Worm (Caenorhabditis elegans): ENCODE measurements around the gene T13G4.1.

Gene T13G4.1

DNA sequence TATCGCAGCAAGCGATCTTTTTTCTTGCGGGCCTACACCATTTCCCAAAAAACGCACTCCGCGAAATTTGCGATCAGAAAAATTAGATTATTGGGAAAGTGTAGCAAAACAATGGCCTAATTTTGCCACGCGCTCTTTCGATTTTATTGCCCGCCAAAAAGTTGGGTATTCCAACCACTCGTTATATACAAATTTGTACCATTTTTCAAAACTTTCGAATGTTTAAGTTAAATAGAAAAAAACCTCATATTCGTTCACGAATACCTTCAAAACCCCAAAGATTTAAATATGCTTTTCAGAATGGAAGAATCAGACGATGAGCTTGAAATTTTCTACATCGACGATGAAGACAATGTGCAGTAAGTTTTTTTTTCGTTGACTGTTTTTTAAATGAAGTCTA is at the start of gene T13G4.1:
T13G4.1 (plus strand) TSS at position 301 of the 400 bp plus-strand sequence.
- TF ChIP-seq pes-1 (GFP tag; IDR thresholded peaks at IDR 0.05) (no peak), tbx-11 (GFP tag; IDR thresholded peaks at IDR 0.05) (no peak), flt-1 (GFP tag; IDR thresholded peaks at IDR 0.05) (no peak), hnd-1 (tag; optimal IDR thresholded peaks at IDR 0.05) (no peak), B0310.2 (tag; optimal IDR thresholded peaks at IDR 0.05) (no peak), F13C5.2 (tag; optimal IDR thresholded peaks at IDR 0.05) (no peak), ama-1 (optimal IDR thresholded peaks at IDR 0.05) (no peak), hmbx-1 (tag; optimal IDR thresholded peaks at IDR 0.05) (no peak), tra-4 (tag; optimal IDR thresholded peaks at IDR 0.05) (no peak)

DNA sequence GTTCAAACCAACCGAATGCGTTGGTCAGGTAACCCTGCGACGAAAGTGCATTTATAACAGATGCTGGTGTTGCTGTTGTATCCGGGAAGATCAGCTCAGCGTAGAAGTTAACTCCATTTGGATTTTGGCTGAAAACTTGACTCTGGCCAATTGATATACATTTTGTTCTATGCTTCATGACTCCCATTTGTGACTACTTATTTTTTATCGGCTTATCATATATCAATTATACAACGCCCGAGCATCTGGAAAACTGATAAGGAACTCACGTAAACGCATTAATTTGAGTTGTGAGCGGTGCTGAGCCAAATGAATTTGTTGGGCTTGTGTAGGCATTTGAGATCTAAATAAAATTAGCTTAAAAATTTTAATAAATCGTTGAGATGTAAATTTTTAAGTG is 45.6 kb upstream of the T13G4.1 start:
- TF ChIP-seq hnd-1 (tag; optimal IDR thresholded peaks at IDR 0.05): no peak
- TF ChIP-seq scrt-1 (GFP tag; IDR thresholded peaks at IDR 0.05): no peak
- no peak for TF ChIP-seq aly-1 (tag; optimal IDR thresholded peaks at IDR 0.05)
- TF ChIP-seq ceh-13 (GFP tag; optimal IDR thresholded peaks at IDR 0.05): no peak
- no peak for TF ChIP-seq pes-1 (GFP tag; IDR thresholded peaks at IDR 0.05)
- TF ChIP-seq ceh-36 (tag; optimal IDR thresholded peaks at IDR 0.05): no peak
- no peak for TF ChIP-seq tra-4 (tag; optimal IDR thresholded peaks at IDR 0.05)
- TF ChIP-seq B0310.2 (tag; optimal IDR thresholded peaks at IDR 0.05): no peak
- no peak for TF ChIP-seq tbx-11 (GFP tag; IDR thresholded peaks at IDR 0.05)
- no peak for TF ChIP-seq F13C5.2 (tag; optimal IDR thresholded peaks at IDR 0.05)
- no peak for TF ChIP-seq sea-1 (GFP tag; conservative IDR thresholded peaks at IDR 0.05)
- TF ChIP-seq ets-7 (tag; optimal IDR thresholded peaks at IDR 0.05): no peak

DNA sequence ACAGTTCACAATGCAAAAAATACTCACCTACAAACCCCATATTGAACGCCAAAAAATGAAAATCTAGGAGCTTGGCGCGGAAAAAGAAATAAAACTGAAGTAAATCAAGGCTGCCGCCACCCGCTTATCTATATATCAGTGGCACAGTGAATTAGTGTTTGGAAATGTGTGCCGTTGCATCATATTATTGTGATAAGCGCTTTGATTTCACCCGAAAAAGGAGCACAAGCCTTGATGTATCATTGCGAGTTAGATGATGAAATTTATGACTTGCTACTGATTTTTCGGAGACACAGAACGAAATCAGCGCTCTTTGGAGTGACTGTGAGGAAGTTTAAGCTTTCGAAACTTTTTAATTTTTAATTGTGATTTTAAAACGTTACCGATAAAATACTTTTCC is 44.5 kb upstream of the T13G4.1 start, which contains the start of the genes R193.2 and R193.6:
R193.2 (minus strand) TSS at position 148 of the 400 bp plus-strand sequence.
R193.6 (plus strand) TSS at position 350 of the 400 bp plus-strand sequence.
- TF ChIP-seq F13C5.2 (tag; optimal IDR thresholded peaks at IDR 0.05) (no peak), pes-1 (GFP tag; IDR thresholded peaks at IDR 0.05) (no peak), hnd-1 (tag; optimal IDR thresholded peaks at IDR 0.05) (no peak), sea-1 (GFP tag; conservative IDR thresholded peaks at IDR 0.05) (no peak), aly-1 (tag; optimal IDR thresholded peaks at IDR 0.05) (no peak), tbx-11 (GFP tag; IDR thresholded peaks at IDR 0.05) (no peak), B0310.2 (tag; optimal IDR thresholded peaks at IDR 0.05) (no peak), hmg-4 (GFP tag; optimal IDR thresholded peaks at IDR 0.05) (no peak), tbx-37 (GFP tag; conservative IDR thresholded peaks at IDR 0.05) (no peak), scrt-1 (GFP tag; IDR thresholded peaks at IDR 0.05) (no peak), ceh-36 (tag; optimal IDR thresholded peaks at IDR 0.05) (no peak), flt-1 (GFP tag; IDR thresholded peaks at IDR 0.05) (no peak)

DNA sequence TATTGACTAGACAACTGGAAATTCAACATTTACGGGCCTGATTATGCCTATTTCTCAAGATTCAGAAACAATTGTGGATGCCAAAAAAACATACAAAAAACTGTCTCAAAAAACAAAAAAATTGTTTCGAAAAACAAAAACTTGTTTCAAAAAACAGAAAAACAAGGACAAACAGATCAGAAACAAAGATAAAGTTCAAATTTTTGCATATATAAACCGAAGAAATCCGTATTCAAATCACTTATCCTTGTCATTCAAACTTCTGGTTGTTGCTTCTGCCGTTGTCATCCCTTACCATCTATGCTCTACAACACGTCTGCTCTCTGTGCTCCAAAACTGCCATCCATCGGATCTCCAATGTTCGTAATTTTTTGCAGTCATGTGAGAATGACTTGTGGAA is 38.3 kb upstream of the T13G4.1 start, which contains the start of gene R193.1:
R193.1 (plus strand) TSS at position 301 of the 400 bp plus-strand sequence.
- TF ChIP-seq sea-1 (GFP tag; conservative IDR thresholded peaks at IDR 0.05): no peak
- TF ChIP-seq tbx-11 (GFP tag; IDR thresholded peaks at IDR 0.05): no peak
- no peak for TF ChIP-seq ama-1 (optimal IDR thresholded peaks at IDR 0.05)
- TF ChIP-seq hmg-4 (GFP tag; optimal IDR thresholded peaks at IDR 0.05): no peak
- TF ChIP-seq aly-1 (tag; optimal IDR thresholded peaks at IDR 0.05): no peak
- no peak for TF ChIP-seq pes-1 (GFP tag; IDR thresholded peaks at IDR 0.05)
- no peak for TF ChIP-seq hnd-1 (tag; optimal IDR thresholded peaks at IDR 0.05)
- no peak for TF ChIP-seq hmbx-1 (tag; optimal IDR thresholded peaks at IDR 0.05)
- TF ChIP-seq ceh-36 (tag; optimal IDR thresholded peaks at IDR 0.05): no peak

DNA sequence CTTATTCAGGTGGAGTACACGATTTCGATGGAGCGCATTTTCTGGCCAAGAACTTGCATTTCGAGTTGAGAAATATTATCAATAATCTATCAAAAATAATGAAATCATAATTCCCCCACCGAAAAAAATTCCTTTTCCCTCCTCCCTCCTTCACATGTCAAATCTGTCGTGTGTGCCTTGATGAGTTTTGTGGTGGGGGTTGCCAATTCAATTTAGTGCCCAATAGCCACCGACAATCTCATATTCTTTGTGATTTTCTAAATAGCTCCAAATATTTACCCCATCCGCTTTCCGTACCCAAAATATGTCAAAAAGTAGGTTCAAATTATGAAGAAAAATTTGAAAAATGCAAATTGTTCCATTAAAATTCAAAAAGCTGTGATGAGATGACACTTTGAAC is 30.9 kb upstream of the T13G4.1 start, which contains the start of gene tmc-1:
tmc-1 (plus strand) TSS at position 189 of the 400 bp plus-strand sequence.
- TF ChIP-seq scrt-1 (GFP tag; IDR thresholded peaks at IDR 0.05) (no peak), flt-1 (GFP tag; IDR thresholded peaks at IDR 0.05) (no peak), tra-4 (tag; optimal IDR thresholded peaks at IDR 0.05) (no peak)

DNA sequence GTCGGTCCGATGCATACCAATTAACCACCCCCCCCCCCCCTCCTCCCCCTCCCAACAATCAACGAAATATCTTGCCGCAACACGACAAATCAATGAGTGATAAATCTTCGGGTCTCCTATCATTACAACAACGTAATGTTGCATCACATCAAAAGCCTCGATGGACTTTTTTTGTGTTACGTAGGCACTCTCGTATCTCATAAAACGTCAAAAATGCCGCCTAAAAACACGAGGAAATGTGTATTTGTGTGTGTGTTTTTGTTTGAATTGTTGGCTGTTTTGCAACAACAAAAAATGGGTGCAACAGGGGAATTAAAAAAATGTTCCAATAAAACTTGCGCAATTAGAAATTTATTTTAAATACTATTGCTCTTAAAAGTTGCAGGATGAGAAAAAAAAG is 25.7 kb upstream of the T13G4.1 start:
- TF ChIP-seq B0310.2 (tag; optimal IDR thresholded peaks at IDR 0.05) (no peak), hmbx-1 (tag; optimal IDR thresholded peaks at IDR 0.05) (no peak), ets-7 (tag; optimal IDR thresholded peaks at IDR 0.05) (no peak), tbx-37 (GFP tag; conservative IDR thresholded peaks at IDR 0.05) (no peak), aly-1 (tag; optimal IDR thresholded peaks at IDR 0.05) (no peak), ceh-36 (tag; optimal IDR thresholded peaks at IDR 0.05) (no peak), hnd-1 (tag; optimal IDR thresholded peaks at IDR 0.05) (no peak), hmg-4 (GFP tag; optimal IDR thresholded peaks at IDR 0.05) (no peak), tra-4 (tag; optimal IDR thresholded peaks at IDR 0.05) (no peak), scrt-1 (GFP tag; IDR thresholded peaks at IDR 0.05) (no peak), sea-1 (GFP tag; conservative IDR thresholded peaks at IDR 0.05) (no peak), pes-1 (GFP tag; IDR thresholded peaks at IDR 0.05) (no peak), tbx-11 (GFP tag; IDR thresholded peaks at IDR 0.05) (no peak), ama-1 (optimal IDR thresholded peaks at IDR 0.05) (no peak)

DNA sequence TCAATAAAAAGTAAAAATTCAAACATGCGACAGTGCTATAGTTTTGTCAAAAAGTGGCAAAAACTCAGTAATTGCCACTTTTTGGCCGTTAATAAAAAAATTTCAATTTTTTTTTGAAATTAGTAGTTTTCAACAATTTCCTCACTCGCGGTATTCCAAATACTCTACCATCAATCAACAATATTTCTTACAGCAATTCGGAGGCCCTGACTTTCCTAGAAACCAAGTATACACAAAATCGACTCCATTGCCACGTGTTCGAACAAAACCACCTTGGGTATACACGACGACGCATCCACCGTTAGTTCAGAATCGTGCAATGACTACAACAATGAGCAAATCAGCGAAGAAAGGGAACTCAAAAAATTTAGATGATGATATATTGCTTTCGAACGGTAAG is 21.3 kb upstream of the T13G4.1 start:
- no peak for TF ChIP-seq hnd-1 (tag; optimal IDR thresholded peaks at IDR 0.05)
- no peak for TF ChIP-seq ceh-13 (GFP tag; optimal IDR thresholded peaks at IDR 0.05)
- TF ChIP-seq B0310.2 (tag; optimal IDR thresholded peaks at IDR 0.05): no peak
- TF ChIP-seq hmg-4 (GFP tag; optimal IDR thresholded peaks at IDR 0.05): no peak
- no peak for TF ChIP-seq tbx-37 (GFP tag; conservative IDR thresholded peaks at IDR 0.05)
- TF ChIP-seq F13C5.2 (tag; optimal IDR thresholded peaks at IDR 0.05): no peak
- no peak for TF ChIP-seq sea-1 (GFP tag; conservative IDR thresholded peaks at IDR 0.05)
- TF ChIP-seq ceh-36 (tag; optimal IDR thresholded peaks at IDR 0.05): no peak
- TF ChIP-seq hmbx-1 (tag; optimal IDR thresholded peaks at IDR 0.05): no peak
- TF ChIP-seq tbx-11 (GFP tag; IDR thresholded peaks at IDR 0.05): no peak
- no peak for TF ChIP-seq scrt-1 (GFP tag; IDR thresholded peaks at IDR 0.05)
- no peak for TF ChIP-seq pes-1 (GFP tag; IDR thresholded peaks at IDR 0.05)
- TF ChIP-seq ama-1 (optimal IDR thresholded peaks at IDR 0.05): no peak
- no peak for TF ChIP-seq flt-1 (GFP tag; IDR thresholded peaks at IDR 0.05)
- no peak for TF ChIP-seq ets-7 (tag; optimal IDR thresholded peaks at IDR 0.05)

DNA sequence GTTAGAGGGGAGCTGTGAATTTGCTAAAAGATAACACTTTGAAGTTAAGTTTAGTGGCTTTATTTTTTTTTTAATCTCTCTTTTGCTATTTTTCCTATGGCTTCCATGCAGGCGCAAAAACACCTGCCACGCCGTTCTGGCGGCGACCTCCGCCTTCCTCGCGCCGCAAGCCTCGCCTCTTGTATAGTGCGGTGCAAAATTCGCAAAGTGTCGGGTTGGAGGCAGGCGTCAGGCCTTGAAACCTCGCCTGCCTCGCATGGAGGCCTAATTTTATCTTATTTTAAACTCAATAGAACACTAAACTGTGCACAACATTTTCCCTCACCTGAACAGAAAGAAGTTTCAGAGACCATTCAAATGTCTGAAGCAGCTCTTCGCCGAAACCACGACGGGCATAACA is 20.9 kb upstream of the T13G4.1 start:
- TF ChIP-seq aly-1 (tag; optimal IDR thresholded peaks at IDR 0.05) (no peak), tbx-11 (GFP tag; IDR thresholded peaks at IDR 0.05) (no peak), tbx-37 (GFP tag; conservative IDR thresholded peaks at IDR 0.05) (no peak)

All from whole organism, early embryonic.